Fruit fly (Drosophila melanogaster): ENCODE measurements around the gene CG42819.

Gene CG42819

DNA sequence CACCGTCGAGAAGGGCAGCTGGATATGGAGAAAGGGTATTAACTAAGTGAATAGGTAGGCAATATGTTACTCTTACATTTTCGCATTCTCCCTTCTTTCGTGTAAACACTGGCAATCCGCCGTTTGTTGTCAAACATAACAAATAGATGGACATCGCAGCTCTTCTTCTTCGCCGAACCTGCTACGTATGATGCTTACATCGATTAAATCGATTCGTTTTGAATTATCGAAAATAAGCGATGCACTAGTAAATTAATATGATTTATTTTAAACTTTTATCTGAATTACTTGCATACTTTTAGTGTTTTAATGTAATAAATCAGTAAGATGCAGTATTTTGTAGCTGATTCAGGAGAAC is 13.8 kb upstream of the CG42819 start, which contains the start of gene fy:
Gene fy (minus strand): TSS at position 353 of the 358 bp plus-strand sequence.
- TF ChIP-seq D1 (tag; optimal IDR thresholded peaks at IDR 0.05) (no peak), Pif1B (GFP tag; optimal IDR thresholded peaks at IDR 0.05) (no peak), CG15710 (tag; optimal IDR thresholded peaks at IDR 0.05) (no peak), CG13204 (GFP tag; optimal IDR thresholded peaks at IDR 0.05) (no peak), CG8159 (tag; optimal IDR thresholded peaks at IDR 0.05) (no peak), rn (GFP tag; IDR thresholded peaks at IDR 0.05) (no peak), CG34367 (tag; optimal IDR thresholded peaks at IDR 0.05) (no peak), CG12605 (GFP tag; IDR thresholded peaks at IDR 0.05) (no peak), CG9948 (tag; optimal IDR thresholded peaks at IDR 0.05) (no peak), CG32121 (GFP tag; IDR thresholded peaks at IDR 0.05) (no peak), gl (tag; optimal IDR thresholded peaks at IDR 0.05) (no peak), EcR (GFP tag; optimal IDR thresholded peaks at IDR 0.05) (no peak), CG8301 (tag; optimal IDR thresholded peaks at IDR 0.05) (no peak), CG17806 (tag; optimal IDR thresholded peaks at IDR 0.05) (no peak), Snoo (tag; optimal IDR thresholded peaks at IDR 0.05) (no peak), Ets98B (GFP tag; IDR thresholded peaks at IDR 0.05) (no peak), CG10348 (GFP tag; IDR thresholded peaks at IDR 0.05) (no peak)

DNA sequence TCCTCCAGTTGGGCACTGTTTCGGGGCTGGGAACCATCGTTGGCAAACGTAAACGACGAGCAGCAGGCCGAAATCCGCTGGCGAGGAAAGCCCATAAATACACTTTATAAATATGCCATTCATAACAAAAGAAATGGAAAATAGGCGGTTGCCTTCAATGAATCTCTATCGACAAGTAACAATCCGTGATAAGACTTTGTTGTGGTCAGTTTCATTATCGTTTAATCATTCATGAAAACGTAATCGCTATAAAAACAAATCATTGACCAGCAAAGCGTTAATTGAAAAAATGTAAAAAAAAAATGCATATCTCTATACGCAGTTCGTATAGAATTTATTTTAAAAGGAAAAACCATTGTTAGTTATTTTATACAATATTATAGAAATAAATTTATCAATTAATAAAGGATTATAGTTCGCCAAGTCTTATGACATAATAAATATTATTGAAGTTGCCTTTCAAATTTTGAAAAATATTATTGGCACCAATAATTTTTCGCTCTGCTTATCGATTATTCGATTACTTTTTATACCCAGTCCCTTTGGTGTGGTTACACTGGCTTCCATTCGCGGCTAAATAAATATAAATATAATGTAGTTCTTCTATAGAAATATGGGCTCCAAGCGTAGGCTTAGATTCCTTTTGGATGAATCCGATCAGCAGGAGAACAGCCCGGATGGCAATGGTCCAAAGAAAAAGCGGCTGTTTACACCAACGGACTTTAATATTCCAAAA is 10.9 kb upstream of the CG42819 start, which contains the start of gene CG31898:
Gene CG31898 (plus strand): TSS at position 559 of the 736 bp plus-strand sequence.
- no peak for TF ChIP-seq gl (tag; optimal IDR thresholded peaks at IDR 0.05)
- no peak for TF ChIP-seq CG8301 (tag; optimal IDR thresholded peaks at IDR 0.05)
- no peak for TF ChIP-seq CG14655 (GFP tag; optimal IDR thresholded peaks at IDR 0.05)

dm6 chr2L:8398721-8399120 is 9.6 kb upstream of the CG42819 start, which contains the start of gene CG13386:
Gene CG13386 (plus strand): TSS chr2L:8399021.
- TF ChIP-seq EcR (GFP tag; optimal IDR thresholded peaks at IDR 0.05) (no peak), CG12605 (GFP tag; IDR thresholded peaks at IDR 0.05) (no peak), gl (tag; optimal IDR thresholded peaks at IDR 0.05) (no peak)

- TF ChIP-seq Pif1A (GFP tag; optimal IDR thresholded peaks at IDR 0.05) (no peak), rn (GFP tag; IDR thresholded peaks at IDR 0.05) (no peak), CG15710 (tag; optimal IDR thresholded peaks at IDR 0.05) (no peak), CG17806 (tag; optimal IDR thresholded peaks at IDR 0.05) (no peak), gl (tag; optimal IDR thresholded peaks at IDR 0.05) (no peak)
Measured at dm6 chr2L:8395996-8396699, 7.0 kb upstream of the CG42819 start, which contains the start of the genes Peritrophin-15a and CG13385. Gene Peritrophin-15a (minus strand): TSS chr2L:8396096. Gene CG13385 (plus strand): TSS chr2L:8396649.

DNA sequence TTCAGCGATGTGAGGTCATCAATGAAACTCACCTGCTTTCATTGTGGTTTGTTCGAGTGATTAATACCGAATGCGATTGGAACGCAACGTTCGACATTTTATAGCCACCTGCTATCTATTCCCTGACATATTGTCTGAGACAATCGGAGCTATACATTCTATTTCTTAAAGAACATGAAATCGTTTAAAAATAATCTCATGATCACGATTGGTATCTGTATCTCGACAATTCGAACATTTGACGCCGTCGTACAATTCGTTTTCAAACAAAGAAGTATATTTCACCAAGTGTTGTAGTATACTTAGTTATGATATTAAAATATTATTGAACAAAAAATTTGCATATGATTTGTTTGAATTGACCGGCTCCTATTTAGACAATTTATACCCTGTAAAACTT is 5.7 kb upstream of the CG42819 start, which contains the start of gene Peritrophin-15b:
Gene Peritrophin-15b (minus strand): TSS at position 101 of the 400 bp plus-strand sequence.
- TF ChIP-seq CG14655 (GFP tag; optimal IDR thresholded peaks at IDR 0.05) (no peak), CG4496 (GFP tag; IDR thresholded peaks at IDR 0.05) (no peak), CG10348 (GFP tag; IDR thresholded peaks at IDR 0.05) (no peak), CG34367 (tag; optimal IDR thresholded peaks at IDR 0.05) (no peak), fd96Ca (GFP tag; IDR thresholded peaks at IDR 0.05) (no peak)

DNA sequence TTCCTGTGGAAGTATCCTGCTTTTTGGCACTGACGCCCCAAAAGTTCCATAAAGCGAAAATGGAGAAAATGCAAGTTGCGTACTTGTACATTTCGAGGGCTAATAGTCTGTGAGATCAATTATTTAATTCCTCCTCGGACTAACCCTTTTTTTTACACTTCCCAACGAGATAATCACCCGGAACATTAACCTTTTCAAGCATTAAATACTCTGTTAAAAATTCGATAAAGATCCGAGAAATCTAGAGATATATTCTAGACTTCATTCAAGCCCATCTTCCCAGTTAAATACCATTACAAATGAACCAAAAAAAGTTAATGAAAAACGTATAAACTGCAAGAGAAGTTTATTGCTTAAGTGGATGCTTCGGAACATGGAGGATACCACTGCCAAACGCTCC is 5.0 kb upstream of the CG42819 start, which contains the start of gene lectin-29Ca:
Gene lectin-29Ca (minus strand): TSS at position 101 of the 400 bp plus-strand sequence.
- TF ChIP-seq CG13204 (GFP tag; optimal IDR thresholded peaks at IDR 0.05), result no peak
- no peak for TF ChIP-seq gl (tag; optimal IDR thresholded peaks at IDR 0.05)
- no peak for TF ChIP-seq CG8159 (tag; optimal IDR thresholded peaks at IDR 0.05)
- no peak for TF ChIP-seq Pif1A (GFP tag; optimal IDR thresholded peaks at IDR 0.05)
- TF ChIP-seq Snoo (tag; optimal IDR thresholded peaks at IDR 0.05), result no peak
- TF ChIP-seq CG17806 (tag; optimal IDR thresholded peaks at IDR 0.05), result no peak
- TF ChIP-seq CG4496 (GFP tag; IDR thresholded peaks at IDR 0.05), result no peak
- no peak for TF ChIP-seq CG10348 (GFP tag; IDR thresholded peaks at IDR 0.05)
- no peak for TF ChIP-seq CG9948 (tag; optimal IDR thresholded peaks at IDR 0.05)

DNA sequence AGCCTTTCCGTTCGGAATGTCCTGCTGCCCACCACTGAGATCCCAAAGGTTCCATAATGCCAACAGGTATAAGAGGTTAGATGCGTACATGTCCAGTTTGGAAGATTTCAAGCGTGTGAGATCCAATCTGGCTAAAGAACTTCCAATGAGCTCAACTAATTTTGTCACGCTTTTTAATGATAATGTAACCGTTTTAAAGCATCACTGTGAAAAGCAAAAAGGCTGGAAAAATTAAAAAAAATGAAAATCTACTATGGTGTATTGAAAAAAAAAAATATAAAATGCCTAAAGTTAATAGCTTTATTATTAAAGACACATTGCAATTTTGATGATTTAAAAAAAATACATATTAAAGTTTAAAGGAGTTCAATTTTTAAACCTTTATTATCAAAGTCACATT is 4.0 kb upstream of the CG42819 start, which contains the start of gene Acp29AB:
Gene Acp29AB (minus strand): TSS at position 101 of the 400 bp plus-strand sequence.
- TF ChIP-seq CG17806 (tag; optimal IDR thresholded peaks at IDR 0.05) (no peak), Ets98B (GFP tag; IDR thresholded peaks at IDR 0.05) (no peak), CG8301 (tag; optimal IDR thresholded peaks at IDR 0.05) (no peak), CG12605 (GFP tag; IDR thresholded peaks at IDR 0.05) (no peak), CG9948 (tag; optimal IDR thresholded peaks at IDR 0.05) (no peak), CG4496 (GFP tag; IDR thresholded peaks at IDR 0.05) (no peak), CG34367 (tag; optimal IDR thresholded peaks at IDR 0.05) (no peak)
